Worm (Caenorhabditis elegans): Measurements from ENCODE around the gene F14H12.17.

DNA sequence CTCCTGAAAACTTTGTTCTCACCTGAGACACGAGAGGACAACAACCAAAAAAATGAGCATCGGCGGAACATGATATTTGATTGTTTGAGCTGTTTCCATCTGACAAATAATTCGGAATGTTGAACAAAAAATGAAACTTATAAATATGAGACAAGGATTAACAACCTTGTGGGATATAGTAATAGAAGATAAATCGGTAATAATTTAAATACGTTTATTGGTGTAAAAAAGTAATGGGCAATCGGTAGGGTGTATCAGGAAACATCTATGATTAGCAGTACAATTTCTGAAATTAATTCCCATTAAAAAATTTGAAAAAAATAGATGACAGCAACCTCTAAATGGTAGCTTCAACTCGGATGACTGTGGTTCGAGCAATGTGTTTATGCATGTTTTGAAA is 4.3 kb upstream of the F14H12.17 start, which contains the start of gene R160.10:
- TF ChIP-seq aly-2 (tag; optimal IDR thresholded peaks at IDR 0.05) (no peak), spr-3 (GFP tag; optimal IDR thresholded peaks at IDR 0.05) (no peak), aha-1 (tag) (no peak), pqm-1 (tag; optimal IDR thresholded peaks at IDR 0.05) (no peak), nhr-10 (tag; optimal IDR thresholded peaks at IDR 0.05) (no peak), lsy-2 (tag; optimal IDR thresholded peaks at IDR 0.05) (no peak), ama-1 (optimal IDR thresholded peaks at IDR 0.05) (no peak), dpl-1 (GFP tag; optimal IDR thresholded peaks at IDR 0.05) (no peak), unc-39 (tag; optimal IDR thresholded peaks at IDR 0.05) (no peak), nhr-28 (tag; optimal IDR thresholded peaks at IDR 0.05) (no peak), lin-13 (GFP tag; optimal IDR thresholded peaks at IDR 0.05) (no peak), ces-1 (GFP tag; optimal IDR thresholded peaks at IDR 0.05) (no peak), mes-2 (tag; optimal IDR thresholded peaks at IDR 0.05; ENCODE audit: poor library complexity, severe bottlenecking) (no peak), egl-27 (tag; optimal IDR thresholded peaks at IDR 0.05) (no peak)
